Fruit fly (Drosophila melanogaster) whole organism, pupa: ENCODE measurements around the gene Mf.

ENCODE experiments used
- CG10348 ChIP-seq: fragments of 200-800 bp; sonication (Bioruptor generic); IDR thresholded peaks from 2 replicates; pipeline ENCODE4 v1.3.6; 2022; ENCODE audit warnings: missing biosample characterization, missing genetic modification characterization
- CG12605 ChIP-seq: fragments of 200-800 bp; sonication (Bioruptor generic); IDR thresholded peaks from 2 replicates; pipeline ENCODE4 v1.3.6; 2022; ENCODE audit warnings: missing biosample characterization, missing genetic modification characterization
- CG13204 ChIP-seq: fragments of 200-800 bp; sonication (Bioruptor generic); optimal IDR thresholded peaks from 2 replicates; lab custom pipeline; 2018; ENCODE audit warnings: missing biosample characterization, mild to moderate bottlenecking, missing genetic modification characterization, moderate library complexity
- CG14655 ChIP-seq: fragments of 200-800 bp; sonication (Bioruptor generic); optimal IDR thresholded peaks from 3 replicates; lab custom pipeline; 2017; ENCODE audit warnings: mild to moderate bottlenecking, missing biosample characterization, missing genetic modification reagents, missing genetic modification characterization
- CG15710 ChIP-seq: fragments of 200-800 bp; sonication (Bioruptor generic); optimal IDR thresholded peaks from 2 replicates; lab custom pipeline; 2018; ENCODE audit warnings: missing biosample characterization, mild to moderate bottlenecking, missing genetic modification characterization, moderate library complexity
- CG17806 ChIP-seq: fragments of 200-800 bp; sonication (Bioruptor generic); optimal IDR thresholded peaks from 2 replicates; lab custom pipeline; 2018; ENCODE audit warnings: missing biosample characterization, mild to moderate bottlenecking, missing genetic modification characterization, moderate library complexity
- CG32121 ChIP-seq: fragments of 200-800 bp; sonication (Bioruptor generic); IDR thresholded peaks from 2 replicates; pipeline ENCODE4 v1.3.6; 2022; ENCODE audit warnings: missing biosample characterization, missing genetic modification characterization
- CG34367 ChIP-seq: fragments of 200-800 bp; sonication (Bioruptor generic); optimal IDR thresholded peaks from 2 replicates; lab custom pipeline; 2018; ENCODE audit warnings: missing biosample characterization, mild to moderate bottlenecking, missing genetic modification characterization
- CG9948 ChIP-seq: fragments of 200-800 bp; sonication (Bioruptor generic); optimal IDR thresholded peaks from 2 replicates; lab custom pipeline; 2018; ENCODE audit warnings: missing biosample characterization, mild to moderate bottlenecking, missing genetic modification characterization, moderate library complexity
- D1 ChIP-seq: fragments of 200-800 bp; sonication (Bioruptor generic); optimal IDR thresholded peaks from 2 replicates; lab custom pipeline; 2018; ENCODE audit warnings: missing biosample characterization, mild to moderate bottlenecking, missing genetic modification characterization, moderate library complexity
- Pif1A ChIP-seq: fragments of 200-800 bp; sonication (Bioruptor generic); optimal IDR thresholded peaks from 3 replicates; lab custom pipeline; 2016; ENCODE audit warnings: missing biosample characterization, missing genetic modification characterization
- Pif1B ChIP-seq: fragments of 200-800 bp; sonication (Bioruptor generic); optimal IDR thresholded peaks from 3 replicates; lab custom pipeline; 2016; ENCODE audit warnings: missing biosample characterization, missing genetic modification characterization
- Snoo ChIP-seq: fragments of 200-800 bp; sonication (Bioruptor generic); optimal IDR thresholded peaks from 3 replicates; lab custom pipeline; 2017; ENCODE audit warnings: missing biosample characterization, mild to moderate bottlenecking, missing genetic modification characterization, inconsistent platforms
- gl ChIP-seq: fragments of 200-800 bp; sonication (Bioruptor generic); optimal IDR thresholded peaks from 2 replicates; lab custom pipeline; 2018; ENCODE audit warnings: missing biosample characterization, mild to moderate bottlenecking, missing genetic modification characterization

DNA sequence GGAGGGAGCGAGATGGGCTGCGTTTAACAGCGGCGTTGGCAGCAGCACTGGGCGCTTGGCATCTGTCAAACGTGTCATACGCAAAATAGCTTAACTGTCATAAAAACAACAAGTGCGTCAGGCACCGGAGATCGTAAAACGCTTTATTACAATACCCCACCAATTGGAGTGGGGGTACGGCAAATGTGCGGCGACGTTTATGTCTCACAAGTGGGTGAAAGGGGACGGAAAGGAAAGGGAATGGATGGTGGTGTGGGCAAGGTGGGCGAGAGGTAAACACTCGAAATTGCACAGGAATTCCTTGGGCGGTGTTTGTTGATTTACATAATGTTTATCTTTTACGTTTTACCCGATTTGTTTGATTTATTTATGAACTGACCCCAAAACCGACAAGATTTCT is 51.3 kb downstream of the Mf start:
- TF ChIP-seq CG13204 (GFP tag; lab: Kevin White, UChicago) (no peak), Pif1B (no peak), Snoo (no peak), CG9948 (tag; lab: Kevin White, UChicago) (no peak), CG32121 (no peak), D1 (tag; lab: Kevin White, UChicago) (no peak), CG10348 (GFP tag; lab: Robert Waterston, UW) (no peak), CG12605 (GFP tag; lab: Robert Waterston, UW) (no peak), CG15710 (tag; lab: Kevin White, UChicago) (no peak), CG17806 (no peak), gl (tag; lab: Kevin White, UChicago) (no peak), CG34367 (no peak), CG14655 (no peak), Pif1A (GFP tag; lab: Kevin White, UChicago) (no peak)
